Fruit fly (Drosophila melanogaster) whole organism, adult: Measurements from ENCODE around the gene Ucp4A.

Source experiments
- CG1620 ChIP-seq: fragments of 200-800 bp; sonication (Bioruptor generic); optimal IDR thresholded peaks from 2 replicates; lab custom pipeline; 2016; ENCODE audit warnings: missing biosample characterization, missing genetic modification characterization
- CG33017 ChIP-seq: fragments of 200-800 bp; sonication (Bioruptor generic); optimal IDR thresholded peaks from 2 replicates; lab custom pipeline; 2018; ENCODE audit warnings: missing biosample characterization, mild to moderate bottlenecking, missing genetic modification characterization, moderate library complexity
- CG5204 ChIP-seq: fragments of 200-800 bp; sonication (Bioruptor generic); optimal IDR thresholded peaks from 2 replicates; lab custom pipeline; 2016; ENCODE audit warnings: missing biosample characterization, missing genetic modification characterization
- CG7045 ChIP-seq: fragments of 200-800 bp; sonication (Bioruptor generic); optimal IDR thresholded peaks from 2 replicates; lab custom pipeline; 2017; ENCODE audit warnings: missing biosample characterization, mild to moderate bottlenecking, missing genetic modification characterization
- Crg-1 ChIP-seq: fragments of 200-800 bp; sonication (Bioruptor generic); optimal IDR thresholded peaks from 2 replicates; lab custom pipeline; 2016; ENCODE audit warnings: missing biosample characterization, missing genetic modification characterization
- Mnt ChIP-seq: fragments of 200-800 bp; sonication (Bioruptor generic); optimal IDR thresholded peaks from 2 replicates; lab custom pipeline; 2016; ENCODE audit warnings: missing biosample characterization, mild to moderate bottlenecking, missing genetic modification characterization
- cic ChIP-seq: fragments of 200-800 bp; sonication (Bioruptor generic); optimal IDR thresholded peaks from 2 replicates; lab custom pipeline; 2017; ENCODE audit warnings: missing biosample characterization, mild to moderate bottlenecking, missing genetic modification characterization, moderate library complexity
- tj ChIP-seq: fragments of 200-800 bp; sonication (Bioruptor generic); optimal IDR thresholded peaks from 3 replicates; lab custom pipeline; 2017; ENCODE audit warnings: missing biosample characterization, mild to moderate bottlenecking, missing genetic modification characterization, moderate library complexity
- toe ChIP-seq: fragments of 200-800 bp; sonication (Bioruptor generic); optimal IDR thresholded peaks from 2 replicates; lab custom pipeline; 2016; ENCODE audit warnings: missing biosample characterization, missing genetic modification characterization

dm6 chrX:17799070-17799802 lies 45.5 kb upstream of the Ucp4A start:
- TF ChIP-seq toe (no peak), CG5204 (no peak), tj (GFP tag; lab: Kevin White, UChicago) (no peak), CG7045 (no peak), Mnt (GFP tag; lab: Kevin White, UChicago) (no peak), CG1620 (GFP tag; lab: Kevin White, UChicago) (no peak), Crg-1 (GFP tag; lab: Kevin White, UChicago) (no peak), CG33017 (no peak), cic (GFP tag; lab: Kevin White, UChicago) (no peak)
